Worm (Caenorhabditis elegans) whole organism, young adult: Measurements from ENCODE around the gene F44E2.7.

Source experiments
- F37B4.10 ChIP-seq: fragments of 200-800 bp; sonication (Bioruptor generic); IDR thresholded peaks from 2 replicates; pipeline ENCODE4 v1.3.6; 2022; ENCODE audit warnings: missing genetic modification characterization, missing compliant biosample characterization
- T26A5.8 ChIP-seq: sonication (generic microtip); optimal IDR thresholded peaks from 2 replicates; lab custom pipeline; 2016; ENCODE audit warnings: missing genetic modification characterization, missing compliant biosample characterization
- Y53G8AR.9 ChIP-seq: fragments of 200-800 bp; sonication (Bioruptor generic); conservative IDR thresholded peaks from 2 replicates; pipeline ENCODE4 v1.3.6; 2022; ENCODE audit warnings: missing genetic modification reagents, missing genetic modification characterization, missing compliant biosample characterization
- Y67H2A.10 ChIP-seq: fragments of 200-800 bp; sonication (Bioruptor generic); conservative IDR thresholded peaks from 2 replicates; pipeline ENCODE4 v1.3.6; 2022; ENCODE audit warnings: missing genetic modification reagents, missing genetic modification characterization, missing compliant biosample characterization
- atf-7 ChIP-seq: sonication (generic microtip); optimal IDR thresholded peaks from 2 replicates; lab custom pipeline; 2017; ENCODE audit warnings: mild to moderate bottlenecking, missing genetic modification characterization, missing compliant biosample characterization
- dpl-1 ChIP-seq: fragments of 150-350 bp; optimal IDR thresholded peaks from 2 replicates; lab custom pipeline; 2014; ENCODE audit warnings: missing biosample characterization, missing genetic modification reagents, missing genetic modification characterization
- ets-4 ChIP-seq: fragments of 200-800 bp; sonication (Bioruptor generic); optimal IDR thresholded peaks from 2 replicates; lab custom pipeline; 2018; ENCODE audit warnings: mild to moderate bottlenecking, missing genetic modification characterization, missing compliant biosample characterization
- gei-17 ChIP-seq: fragments of 200-800 bp; sonication (Bioruptor generic); optimal IDR thresholded peaks from 2 replicates; lab custom pipeline; 2018; ENCODE audit warnings: mild to moderate bottlenecking, missing genetic modification characterization, missing compliant biosample characterization
- lin-35 ChIP-seq, 3 experiments: fragments of 150-350 bp in 2 of 3; sonication (generic microtip) in 1 of 3; optimal IDR thresholded peaks; 2 replicates each; lab custom pipeline; 2014 to 2018; ENCODE audit warnings: missing biosample characterization in 3 of 3, missing genetic modification characterization in 3 of 3, missing genetic modification reagents in 3 of 3
- nhr-80 ChIP-seq: sonication (generic microtip); optimal IDR thresholded peaks from 2 replicates; lab custom pipeline; 2016; ENCODE audit warnings: missing genetic modification characterization, missing compliant biosample characterization
- pbrm-1 ChIP-seq: fragments of 200-800 bp; sonication (Bioruptor generic); IDR thresholded peaks from 2 replicates; pipeline ENCODE4 v1.3.6; 2022; ENCODE audit warnings: missing genetic modification reagents, missing genetic modification characterization, missing compliant biosample characterization
- repo-1 ChIP-seq: sonication (generic microtip); optimal IDR thresholded peaks from 2 replicates; lab custom pipeline; 2017; ENCODE audit warnings: mild to moderate bottlenecking, missing genetic modification characterization, missing compliant biosample characterization
- sea-2 ChIP-seq: fragments of 200-800 bp; sonication (Bioruptor generic); IDR thresholded peaks from 2 replicates; pipeline ENCODE4 v1.3.6; 2022; ENCODE audit warnings: missing genetic modification characterization, missing compliant biosample characterization
- ztf-6 ChIP-seq: fragments of 200-800 bp; sonication (Bioruptor generic); IDR thresholded peaks from 2 replicates; pipeline ENCODE4 v1.3.6; 2022; ENCODE audit warnings: missing genetic modification reagents, missing genetic modification characterization, missing compliant biosample characterization

ce11 chrIII:8815699-8816098, 32.6 kb downstream of the F44E2.7 start:
- TF ChIP-seq ets-4 (GFP tag; lab: Kevin White, UChicago) (no peak), ztf-6 (GFP tag; lab: Robert Waterston, UW) (no peak), repo-1 (tag; lab: Kevin White, UChicago) (no peak), Y67H2A.10 (GFP tag; lab: Robert Waterston, UW) (no peak), nhr-80 (tag; lab: Kevin White, UChicago) (no peak), T26A5.8 (no peak), atf-7 (no peak), sea-2 (GFP tag; lab: Robert Waterston, UW) (no peak), gei-17 (GFP tag; lab: Kevin White, UChicago) (no peak), pbrm-1 (GFP tag; lab: Robert Waterston, UW) (no peak), F37B4.10 (GFP tag; lab: Robert Waterston, UW) (no peak), lin-35 (GFP tag; optimal IDR thresholded peaks at IDR 0.05; lab: Kevin White, UChicago) (no peak), Y53G8AR.9 (GFP tag; lab: Robert Waterston, UW) (no peak), dpl-1 (GFP tag; lab: Kevin White, UChicago) (no peak)
